Fruit fly (Drosophila melanogaster) whole organism, prepupa: ENCODE results near the gene lark.

Experiments used
- CG8319 ChIP-seq: fragments of 200-800 bp; sonication (Bioruptor generic); optimal IDR thresholded peaks from 3 replicates; lab custom pipeline; 2016; ENCODE audit warnings: missing biosample characterization, missing genetic modification characterization
- Smox ChIP-seq: fragments of 200-800 bp; sonication (Bioruptor generic); optimal IDR thresholded peaks from 3 replicates; lab custom pipeline; 2016; ENCODE audit warnings: missing biosample characterization, missing genetic modification characterization
- pdm3 ChIP-seq: fragments of 200-800 bp; sonication (Bioruptor generic); optimal IDR thresholded peaks from 3 replicates; lab custom pipeline; 2016; ENCODE audit warnings: missing biosample characterization, missing genetic modification characterization

DNA sequence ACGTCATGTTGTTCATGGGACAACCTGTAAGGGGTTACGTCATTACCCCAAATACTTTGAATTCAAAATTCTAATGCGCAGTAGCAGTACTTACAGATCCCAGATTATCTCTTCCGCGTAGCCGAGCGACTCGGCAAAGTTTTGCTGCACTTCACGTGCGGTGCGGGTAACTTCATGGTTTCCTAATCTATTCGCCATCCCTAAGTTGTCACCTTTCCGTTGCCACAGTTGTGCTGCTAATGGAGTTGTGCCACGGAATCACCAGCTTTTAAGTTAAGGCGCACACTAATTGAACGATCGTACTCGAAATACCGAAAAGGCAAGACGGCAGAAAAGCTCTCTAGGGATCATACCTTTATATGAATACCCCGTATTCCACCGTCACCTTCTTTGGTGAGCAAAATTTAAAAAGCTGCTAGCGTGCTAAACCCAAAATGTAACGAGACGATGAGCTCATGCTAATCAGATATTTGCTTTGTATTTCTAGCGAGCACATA lies 20.8 kb downstream of the lark start, which contains the start of gene pst:
- TF ChIP-seq Smox (GFP tag; lab: Kevin White, UChicago) (no peak), CG8319 (GFP tag; lab: Kevin White, UChicago) (no peak), pdm3 (GFP tag; lab: Kevin White, UChicago) (no peak)
